In genomic region chrX:6551679-6552078, ce11 we compare ENCODE assay signal across 2 worm cellular contexts.
TF ChIP-seq lines count a peak whose summit lies in the region.

No protein-coding gene starts in this region.

TF ChIP-seq in whole organism, L2 larva, 48 proteins besides CTCF, POLR2A, EP300 and RAD21 (continued from another document):
- TF ChIP-seq nhr-77 (tag; optimal IDR thresholded peaks at IDR 0.05; lab: Kevin White, UChicago): no peak
- TF ChIP-seq crh-2 (tag; optimal IDR thresholded peaks at IDR 0.05; lab: Kevin White, UChicago): peak; percentile 41
- peak; percentile 3 for TF ChIP-seq nhr-129 (tag; optimal IDR thresholded peaks at IDR 0.05; lab: Kevin White, UChicago)

TF ChIP-seq in whole organism, L4 larva, 104 proteins besides CTCF, POLR2A, EP300 and RAD21 (continued from another document):
- TF ChIP-seq dmd-9 (GFP tag; IDR thresholded peaks at IDR 0.05; lab: Robert Waterston, UW) (no peak), nhr-111 (GFP tag; optimal IDR thresholded peaks at IDR 0.05; lab: Kevin White, UChicago) (no peak), zag-1 (tag; optimal IDR thresholded peaks at IDR 0.05; lab: Kevin White, UChicago) (no peak), lsy-2 (tag; optimal IDR thresholded peaks at IDR 0.05; lab: Kevin White, UChicago) (peak in 1 of 2 experiments; percentile 4), hlh-30 (tag; optimal IDR thresholded peaks at IDR 0.05; lab: Kevin White, UChicago; ENCODE audit: insufficient read depth) (peak; percentile 17), pqm-1 (tag; optimal IDR thresholded peaks at IDR 0.05; lab: Kevin White, UChicago) (peak; percentile 85), nhr-28 (tag; optimal IDR thresholded peaks at IDR 0.05; lab: Kevin White, UChicago) (peak; percentile 72), lin-15B (tag; optimal IDR thresholded peaks at IDR 0.05; lab: Kevin White, UChicago) (no peak)
